Fruit fly (Drosophila melanogaster) whole organism, embryonic: ENCODE results near the gene twe.

ENCODE experiments used
- Adf1 ChIP-seq: fragments of 200-800 bp; sonication (Bioruptor generic); IDR thresholded peaks from 2 replicates; pipeline ENCODE4 v1.3.6; 2022; ENCODE audit warnings: missing biosample characterization, missing genetic modification characterization
- CG10462 ChIP-seq: fragments of 200-800 bp; sonication (Bioruptor generic); optimal IDR thresholded peaks from 2 replicates; lab custom pipeline; 2016; ENCODE audit warnings: missing biosample characterization, missing genetic modification characterization
- CG11695 ChIP-seq: fragments of 200-800 bp; sonication (Bioruptor generic); IDR thresholded peaks from 3 replicates; pipeline ENCODE4 v1.3.6; 2022; ENCODE audit warnings: missing biosample characterization, missing genetic modification characterization
- CG11696 ChIP-seq: fragments of 200-800 bp; sonication (Bioruptor generic); IDR thresholded peaks from 2 replicates; pipeline ENCODE4 v1.3.6; 2022; ENCODE audit warnings: missing biosample characterization, missing genetic modification characterization
- CG15011 ChIP-seq: fragments of 200-800 bp; sonication (Bioruptor generic); optimal IDR thresholded peaks from 3 replicates; lab custom pipeline; 2018; ENCODE audit warnings: missing biosample characterization, mild to moderate bottlenecking, missing genetic modification characterization
- CG18476 ChIP-seq: fragments of 200-800 bp; sonication (Bioruptor generic); optimal IDR thresholded peaks from 2 replicates; lab custom pipeline; 2016; ENCODE audit warnings: missing biosample characterization, mild to moderate bottlenecking, missing genetic modification characterization
- CG31365 ChIP-seq: fragments of 200-800 bp; sonication (Bioruptor generic); optimal IDR thresholded peaks from 2 replicates; lab custom pipeline; 2018; ENCODE audit warnings: missing biosample characterization, mild to moderate bottlenecking, missing genetic modification characterization
- CG42726 ChIP-seq: fragments of 200-800 bp; sonication (Bioruptor generic); IDR thresholded peaks from 2 replicates; pipeline ENCODE4 v1.3.6; 2022; ENCODE audit warnings: missing biosample characterization, missing genetic modification characterization; ENCODE audit not compliant: partially characterized antibody
- CG4424 ChIP-seq: fragments of 200-800 bp; sonication (Bioruptor generic); optimal IDR thresholded peaks from 3 replicates; lab custom pipeline; 2016; ENCODE audit warnings: missing biosample characterization, missing genetic modification characterization
- CG7745 ChIP-seq: fragments of 200-800 bp; sonication (Bioruptor generic); optimal IDR thresholded peaks from 2 replicates; lab custom pipeline; 2018; ENCODE audit warnings: missing biosample characterization, mild to moderate bottlenecking, missing genetic modification characterization, moderate library complexity
- CG7839 ChIP-seq: fragments of 200-800 bp; sonication (Bioruptor generic); optimal IDR thresholded peaks from 3 replicates; lab custom pipeline; 2018; ENCODE audit warnings: missing biosample characterization, mild to moderate bottlenecking, missing genetic modification characterization, moderate library complexity
- CG7928 ChIP-seq: fragments of 200-800 bp; sonication (Bioruptor generic); optimal IDR thresholded peaks from 2 replicates; lab custom pipeline; 2017; ENCODE audit warnings: missing biosample characterization, mild to moderate bottlenecking, missing genetic modification characterization
- CG9215 ChIP-seq: fragments of 200-800 bp; sonication (Bioruptor generic); IDR thresholded peaks from 2 replicates; pipeline ENCODE4 v1.3.6; 2022; ENCODE audit warnings: missing biosample characterization, missing genetic modification characterization
- CG9817 ChIP-seq: fragments of 200-800 bp; sonication (Bioruptor generic); optimal IDR thresholded peaks from 2 replicates; lab custom pipeline; 2018; ENCODE audit warnings: missing biosample characterization, mild to moderate bottlenecking, missing genetic modification characterization, moderate library complexity
- D19A ChIP-seq: fragments of 200-800 bp; optimal IDR thresholded peaks from 3 replicates; lab custom pipeline; 2019; ENCODE audit warnings: missing biosample characterization, mild to moderate bottlenecking, missing genetic modification characterization, moderate library complexity
- Dll ChIP-seq: fragments of 200-800 bp; sonication (Bioruptor generic); IDR thresholded peaks from 4 replicates; pipeline ENCODE4 v1.3.6; 2022; ENCODE audit warnings: missing biosample characterization, missing genetic modification characterization; ENCODE audit not compliant: partially characterized antibody
- ERR ChIP-seq: fragments of 200-800 bp; sonication (Bioruptor generic); optimal IDR thresholded peaks from 2 replicates; lab custom pipeline; 2016; ENCODE audit warnings: missing biosample characterization, missing genetic modification characterization
- Fer1 ChIP-seq: fragments of 200-800 bp; sonication (Bioruptor generic); optimal IDR thresholded peaks from 2 replicates; lab custom pipeline; 2017; ENCODE audit warnings: missing biosample characterization, mild to moderate bottlenecking, missing genetic modification characterization
- Fer3 ChIP-seq: fragments of 200-800 bp; sonication (Bioruptor generic); optimal IDR thresholded peaks from 2 replicates; lab custom pipeline; 2018; ENCODE audit warnings: missing biosample characterization, mild to moderate bottlenecking, missing genetic modification characterization, moderate library complexity
- Gsc ChIP-seq: fragments of 200-800 bp; sonication (Bioruptor generic); IDR thresholded peaks from 2 replicates; pipeline ENCODE4 v1.3.6; 2022; ENCODE audit warnings: missing biosample characterization, missing genetic modification characterization
- Hr78 ChIP-seq, 2 experiments: fragments of 200-800 bp in 1 of 2; fragments of >200 bp in 1 of 2; sonication (Bioruptor generic) in 1 of 2; optimal IDR thresholded peaks; 2 replicates each; lab custom pipeline; 2017 to 2019; ENCODE audit warnings: missing biosample characterization in 2 of 2, missing genetic modification characterization in 2 of 2, mild to moderate bottlenecking in 1 of 2, moderate library complexity in 1 of 2
- Hsf ChIP-seq: fragments of 200-800 bp; sonication (Bioruptor generic); optimal IDR thresholded peaks from 3 replicates; lab custom pipeline; 2016; ENCODE audit warnings: missing biosample characterization, missing genetic modification characterization
- Meics ChIP-seq: fragments of 200-800 bp; sonication (Bioruptor generic); optimal IDR thresholded peaks from 2 replicates; lab custom pipeline; 2017; ENCODE audit warnings: missing biosample characterization, mild to moderate bottlenecking, missing genetic modification characterization
- NC2α ChIP-seq: fragments of 200-800 bp; sonication (Bioruptor generic); optimal IDR thresholded peaks from 2 replicates; lab custom pipeline; 2016; ENCODE audit warnings: missing biosample characterization, missing genetic modification characterization
- Neu2 ChIP-seq: fragments of 200-800 bp; sonication (Bioruptor generic); optimal IDR thresholded peaks from 3 replicates; lab custom pipeline; 2016; ENCODE audit warnings: missing biosample characterization, missing genetic modification characterization, borderline replicate concordance
- Spps ChIP-seq: fragments of 200-800 bp; sonication (Bioruptor generic); optimal IDR thresholded peaks from 2 replicates; lab custom pipeline; 2018; ENCODE audit warnings: missing biosample characterization, mild to moderate bottlenecking, missing genetic modification characterization
- Sry-β ChIP-seq: fragments of 200-800 bp; sonication (Bioruptor generic); optimal IDR thresholded peaks from 2 replicates; lab custom pipeline; 2018; ENCODE audit warnings: missing biosample characterization, mild to moderate bottlenecking, missing genetic modification characterization, moderate library complexity
- Taf1 ChIP-seq: fragments of 200-800 bp; sonication (Bioruptor generic); IDR thresholded peaks from 2 replicates; pipeline ENCODE4 v1.3.6; 2022; ENCODE audit warnings: missing biosample characterization, missing genetic modification characterization
- Trl ChIP-seq, 3 experiments: fragments of >200 bp in 2 of 3; fragments of 200-800 bp in 1 of 3; sonication (Bioruptor generic) in 1 of 3; optimal IDR thresholded peaks; 2 replicates in 1 of 3; 3 replicates in 2 of 3; lab custom pipeline; 2016 to 2017; ENCODE audit warnings: missing biosample characterization in 1 of 3, missing genetic modification characterization in 1 of 3
- ara ChIP-seq: fragments of 200-800 bp; sonication (Bioruptor generic); IDR thresholded peaks from 2 replicates; pipeline ENCODE4 v1.3.6; 2022; ENCODE audit warnings: missing biosample characterization, missing genetic modification characterization
- gcm2 ChIP-seq: fragments of 200-800 bp; sonication (Bioruptor generic); optimal IDR thresholded peaks from 2 replicates; lab custom pipeline; 2016; ENCODE audit warnings: missing biosample characterization, missing genetic modification characterization
- hb ChIP-seq: fragments of 200-800 bp; sonication (Bioruptor generic); IDR thresholded peaks from 3 replicates; pipeline ENCODE4 v1.3.6; 2022; ENCODE audit warnings: missing biosample characterization, missing genetic modification characterization; ENCODE audit not compliant: partially characterized antibody
- hkb ChIP-seq, 2 experiments: fragments of 200-800 bp in 1 of 2; fragments of >200 bp in 1 of 2; sonication (Bioruptor generic) in 1 of 2; IDR thresholded peaks in 1 of 2; optimal IDR thresholded peaks in 1 of 2; 2 replicates each; pipeline versions ENCODE4 v1.3.6 to Lab custom; 2017 to 2022; ENCODE audit warnings: missing biosample characterization in 1 of 2, missing genetic modification characterization in 1 of 2
- jing ChIP-seq: fragments of 200-800 bp; sonication (Bioruptor generic); optimal IDR thresholded peaks from 2 replicates; lab custom pipeline; 2018; ENCODE audit warnings: missing biosample characterization, mild to moderate bottlenecking, missing genetic modification characterization
- kay ChIP-seq: fragments of 200-800 bp; sonication (Bioruptor generic); optimal IDR thresholded peaks from 2 replicates; lab custom pipeline; 2016; ENCODE audit warnings: missing biosample characterization, missing genetic modification characterization
- lab ChIP-seq: fragments of 200-800 bp; sonication (Bioruptor generic); optimal IDR thresholded peaks from 3 replicates; lab custom pipeline; 2017; ENCODE audit warnings: missing biosample characterization, missing genetic modification characterization, mild to moderate bottlenecking, moderate library complexity, missing genetic modification reagents
- lilli ChIP-seq: fragments of 200-800 bp; sonication (Bioruptor generic); optimal IDR thresholded peaks from 3 replicates; lab custom pipeline; 2016; ENCODE audit warnings: missing biosample characterization, missing genetic modification characterization
- pho ChIP-seq: fragments of 200-800 bp; sonication (Bioruptor generic); optimal IDR thresholded peaks from 2 replicates; lab custom pipeline; 2016; ENCODE audit warnings: missing biosample characterization, missing genetic modification characterization
- ro ChIP-seq: fragments of 200-800 bp; sonication (Bioruptor generic); IDR thresholded peaks from 2 replicates; pipeline ENCODE4 v1.3.6; 2022; ENCODE audit warnings: missing biosample characterization, missing genetic modification characterization
- run ChIP-seq: fragments of 200-800 bp; sonication (Bioruptor generic); optimal IDR thresholded peaks from 3 replicates; lab custom pipeline; 2018; ENCODE audit warnings: missing biosample characterization, mild to moderate bottlenecking, missing genetic modification characterization
- schlank ChIP-seq: fragments of 200-800 bp; sonication (Bioruptor generic); optimal IDR thresholded peaks from 2 replicates; lab custom pipeline; 2018; ENCODE audit warnings: missing biosample characterization, mild to moderate bottlenecking, missing genetic modification characterization
- sens-2 ChIP-seq: fragments of 200-800 bp; sonication (Bioruptor generic); IDR thresholded peaks from 2 replicates; pipeline ENCODE4 v1.3.6; 2022; ENCODE audit warnings: missing biosample characterization, missing genetic modification characterization
- sima ChIP-seq: fragments of 200-800 bp; sonication (Bioruptor generic); optimal IDR thresholded peaks from 2 replicates; lab custom pipeline; 2016; ENCODE audit warnings: missing biosample characterization, missing genetic modification characterization
- slp2 ChIP-seq: fragments of 200-800 bp; sonication (Bioruptor generic); optimal IDR thresholded peaks from 2 replicates; lab custom pipeline; 2016; ENCODE audit warnings: missing biosample characterization, missing genetic modification characterization
- stwl ChIP-seq: fragments of 200-800 bp; sonication (Bioruptor generic); optimal IDR thresholded peaks from 3 replicates; lab custom pipeline; 2018; ENCODE audit warnings: missing biosample characterization, mild to moderate bottlenecking, missing genetic modification characterization, moderate library complexity
- vvl ChIP-seq: fragments of 200-800 bp; sonication (Bioruptor generic); IDR thresholded peaks from 2 replicates; pipeline ENCODE4 v1.3.6; 2022; ENCODE audit warnings: missing biosample characterization, missing genetic modification characterization
- z ChIP-seq: fragments of 200-800 bp; sonication (Bioruptor generic); IDR thresholded peaks from 3 replicates; pipeline ENCODE4 v1.3.6; 2022; ENCODE audit warnings: missing biosample characterization, missing genetic modification characterization
- zen2 ChIP-seq: fragments of 200-800 bp; sonication (Bioruptor generic); IDR thresholded peaks from 3 replicates; pipeline ENCODE4 v1.3.6; 2022; ENCODE audit warnings: missing biosample characterization, missing genetic modification characterization; ENCODE audit not compliant: partially characterized antibody

twe gene

dm6 chr2L:16307026-16307703 lies 45.5 kb upstream of the twe start, which contains the start of the genes CG5861 and Syx5 (continued):
- peak; percentile 96 for TF ChIP-seq z (GFP tag; lab: Robert Waterston, UW)
- TF ChIP-seq CG7839 = no peak
- no peak for TF ChIP-seq ERR (GFP tag; lab: Kevin White, UChicago)
- peak; percentile 65 for TF ChIP-seq Meics (GFP tag; lab: Kevin White, UChicago)
- peak; percentile 81 for TF ChIP-seq lab (GFP tag; lab: Kevin White, UChicago)
- no peak for TF ChIP-seq CG31365 (tag; lab: Kevin White, UChicago)
- peak; percentile 57 for TF ChIP-seq lilli (GFP tag; lab: Kevin White, UChicago)
- TF ChIP-seq NC2α (GFP tag; lab: Kevin White, UChicago) = no peak
- TF ChIP-seq run = no peak
- TF ChIP-seq CG9817 (tag; lab: Kevin White, UChicago) = peak; percentile 59
- TF ChIP-seq CG7745 = peak; percentile 80
- no peak for TF ChIP-seq hkb (optimal IDR thresholded peaks at IDR 0.05; lab: Kevin White, UChicago)
- TF ChIP-seq hkb (GFP tag; IDR thresholded peaks at IDR 0.05; lab: Robert Waterston, UW) = peak; percentile 66
- no peak for TF ChIP-seq CG10462
- TF ChIP-seq Neu2 (GFP tag; lab: Kevin White, UChicago) = no peak
- TF ChIP-seq Taf1 (GFP tag; lab: Robert Waterston, UW) = no peak
- TF ChIP-seq CG4424 = peak; percentile 53
- TF ChIP-seq Fer3 (tag; lab: Kevin White, UChicago) = peak; percentile 60
- no peak for TF ChIP-seq CG11696
- no peak; the same call in 1 of the 2 replicates for TF ChIP-seq CG9215
- TF ChIP-seq ro (GFP tag; lab: Robert Waterston, UW) = no peak
- TF ChIP-seq zen2 (GFP tag; lab: Robert Waterston, UW) = no peak; the same call in 2 of the 3 replicates
- no peak for TF ChIP-seq Gsc (GFP tag; lab: Robert Waterston, UW)
- TF ChIP-seq pho (GFP tag; lab: Kevin White, UChicago) = no peak
- no peak for TF ChIP-seq slp2 (GFP tag; lab: Kevin White, UChicago)
- TF ChIP-seq ara (GFP tag; lab: Robert Waterston, UW) = no peak
- peak; percentile 86 for TF ChIP-seq CG7928 (GFP tag; lab: Kevin White, UChicago)
- TF ChIP-seq CG15011 = no peak
- TF ChIP-seq CG42726 (GFP tag; lab: Robert Waterston, UW) = peak; percentile 69; the same call in 1 of the 2 replicates
- no peak for TF ChIP-seq schlank (tag; lab: Kevin White, UChicago)
- TF ChIP-seq Dll (GFP tag; lab: Robert Waterston, UW) = peak; percentile 98
- peak; percentile 23 for TF ChIP-seq kay
- peak; percentile 85 for TF ChIP-seq Sry-β
- no peak for TF ChIP-seq Trl (optimal IDR thresholded peaks at IDR 0.05; lab: Kevin White, UChicago)
- no peak for TF ChIP-seq Trl (GFP tag; optimal IDR thresholded peaks at IDR 0.05; lab: Kevin White, UChicago)
- TF ChIP-seq D19A = peak; percentile 46
- peak; percentile 67 for TF ChIP-seq stwl (tag; lab: Kevin White, UChicago)
- peak in 1 of 2 experiments; percentile 18 for TF ChIP-seq Hr78 (GFP tag; optimal IDR thresholded peaks at IDR 0.05; lab: Kevin White, UChicago)
- peak; percentile 21; the same call in 1 of the 3 replicates for TF ChIP-seq CG11695
- TF ChIP-seq sens-2 (GFP tag; lab: Robert Waterston, UW) = no peak
- TF ChIP-seq vvl (GFP tag; lab: Robert Waterston, UW) = peak; percentile 63
- TF ChIP-seq Spps (tag; lab: Kevin White, UChicago) = no peak
- peak; percentile 73 for TF ChIP-seq Fer1 (GFP tag; lab: Kevin White, UChicago)
- TF ChIP-seq Adf1 (GFP tag; lab: Robert Waterston, UW) = peak; percentile 47; the same call in 1 of the 2 replicates
- TF ChIP-seq CG18476 (GFP tag; lab: Kevin White, UChicago) = no peak
- TF ChIP-seq hb (GFP tag; lab: Robert Waterston, UW) = peak; percentile 70; the same call in 1 of the 3 replicates
- peak; percentile 30 for TF ChIP-seq Hsf
- no peak for TF ChIP-seq gcm2
- TF ChIP-seq sima (GFP tag; lab: Kevin White, UChicago) = no peak
- TF ChIP-seq jing (GFP tag; lab: Kevin White, UChicago) = no peak
